Fruit fly (Drosophila melanogaster) whole organism, wandering third instar larva: Measurements from ENCODE around the gene CG32320.

Source experiments
- Abd-B ChIP-seq: fragments of >200 bp; optimal IDR thresholded peaks from 2 replicates; lab custom pipeline; 2017; ENCODE audit warnings: missing biosample characterization, missing genetic modification characterization
- CG32264 ChIP-seq: fragments of 200-800 bp; sonication (Bioruptor generic); optimal IDR thresholded peaks from 2 replicates; lab custom pipeline; 2016; ENCODE audit warnings: missing biosample characterization, missing genetic modification characterization
- HLH106 ChIP-seq: fragments of 200-800 bp; optimal IDR thresholded peaks from 3 replicates; lab custom pipeline; 2019; ENCODE audit warnings: missing biosample characterization, mild to moderate bottlenecking, missing genetic modification characterization, moderate library complexity
- Hnf4 ChIP-seq: fragments of 200-800 bp; sonication (Bioruptor generic); optimal IDR thresholded peaks from 2 replicates; lab custom pipeline; 2016; ENCODE audit warnings: missing biosample characterization, mild to moderate bottlenecking, missing genetic modification characterization
- Hr78 ChIP-seq: fragments of >200 bp; optimal IDR thresholded peaks from 2 replicates; lab custom pipeline; 2017; ENCODE audit warnings: missing biosample characterization, missing genetic modification characterization
- Mio ChIP-seq: sonication (Bioruptor generic); optimal IDR thresholded peaks from 2 replicates; lab custom pipeline; 2016; ENCODE audit warnings: missing biosample characterization, missing genetic modification characterization
- Myc ChIP-seq: fragments of >200 bp; optimal IDR thresholded peaks from 2 replicates; lab custom pipeline; 2017
- N ChIP-seq: fragments of >200 bp; optimal IDR thresholded peaks from 2 replicates; lab custom pipeline; 2018; ENCODE audit warnings: missing biosample characterization, missing external identifiers, missing genetic modification characterization
- OdsH ChIP-seq: fragments of 200-800 bp; sonication (Bioruptor generic); optimal IDR thresholded peaks from 2 replicates; lab custom pipeline; 2016; ENCODE audit warnings: missing biosample characterization, mild to moderate bottlenecking, missing genetic modification characterization
- Rel ChIP-seq, 2 experiments: fragments of 200-800 bp; sonication (Bioruptor generic) in 1 of 2; optimal IDR thresholded peaks; 2 replicates in 1 of 2; 3 replicates in 1 of 2; lab custom pipeline; 2016 to 2019; ENCODE audit warnings: mild to moderate bottlenecking in 2 of 2, missing biosample characterization in 2 of 2, missing genetic modification characterization in 2 of 2, moderate library complexity in 1 of 2
- Sp1 ChIP-seq: fragments of 200-800 bp; sonication (Bioruptor generic); optimal IDR thresholded peaks from 3 replicates; lab custom pipeline; 2019; ENCODE audit warnings: missing biosample characterization, mild to moderate bottlenecking, missing genetic modification characterization, moderate library complexity
- Vsx2 ChIP-seq: fragments of 200-300, 225-300 bp; sonication (Bioruptor generic); optimal IDR thresholded peaks from 2 replicates; lab custom pipeline; 2018; ENCODE audit warnings: missing biosample characterization, missing genetic modification characterization; ENCODE audit not compliant: partially characterized antibody
- br ChIP-seq: fragments of 200-800 bp; sonication (Bioruptor generic); optimal IDR thresholded peaks from 2 replicates; lab custom pipeline; 2016; ENCODE audit warnings: missing biosample characterization, missing genetic modification characterization
- brk ChIP-seq: fragments of 200-800 bp; sonication (Bioruptor generic); optimal IDR thresholded peaks from 2 replicates; lab custom pipeline; 2016; ENCODE audit warnings: missing biosample characterization, mild to moderate bottlenecking, missing genetic modification characterization
- dmrt93B ChIP-seq: fragments of 200-800 bp; sonication (Bioruptor generic); optimal IDR thresholded peaks from 2 replicates; lab custom pipeline; 2018; ENCODE audit warnings: missing biosample characterization, mild to moderate bottlenecking, missing genetic modification characterization
- dsf ChIP-seq: sonication (Bioruptor generic); optimal IDR thresholded peaks from 2 replicates; lab custom pipeline; 2016; ENCODE audit warnings: missing biosample characterization, missing genetic modification characterization, borderline replicate concordance
- ey ChIP-seq: fragments of 200-800 bp; sonication (Bioruptor generic); optimal IDR thresholded peaks from 2 replicates; lab custom pipeline; 2016; ENCODE audit warnings: missing biosample characterization, missing genetic modification characterization
- foxo ChIP-seq, 2 experiments: fragments of 200-800 bp; sonication (Bioruptor generic); optimal IDR thresholded peaks; 2 replicates in 1 of 2; 3 replicates in 1 of 2; lab custom pipeline; 2016 to 2017; ENCODE audit warnings: missing biosample characterization in 2 of 2, missing genetic modification characterization in 2 of 2
- fru ChIP-seq: fragments of 200-800 bp; sonication (Bioruptor generic); optimal IDR thresholded peaks from 3 replicates; lab custom pipeline; 2016; ENCODE audit warnings: missing biosample characterization, mild to moderate bottlenecking, missing genetic modification characterization
- h ChIP-seq: fragments of 200-800 bp; sonication (Bioruptor generic); optimal IDR thresholded peaks from 3 replicates; lab custom pipeline; 2016; ENCODE audit warnings: missing biosample characterization, mild to moderate bottlenecking, missing genetic modification characterization
- jim ChIP-seq: fragments of 175-275, 200-325 bp; sonication (Bioruptor generic); optimal IDR thresholded peaks from 2 replicates; lab custom pipeline; 2016; ENCODE audit warnings: missing biosample characterization, mild to moderate bottlenecking, missing genetic modification characterization
- lola ChIP-seq: fragments of >200 bp; optimal IDR thresholded peaks from 2 replicates; lab custom pipeline; 2017; ENCODE audit warnings: missing biosample characterization, missing genetic modification characterization
- pan ChIP-seq: fragments of >200 bp; optimal IDR thresholded peaks from 2 replicates; lab custom pipeline; 2017
- psq ChIP-seq: fragments of 200-800 bp; sonication (Bioruptor generic); optimal IDR thresholded peaks from 3 replicates; lab custom pipeline; 2017; ENCODE audit warnings: missing biosample characterization, mild to moderate bottlenecking, missing genetic modification characterization, moderate library complexity
- rgr ChIP-seq: fragments of 200-800 bp; sonication (Bioruptor generic); optimal IDR thresholded peaks from 3 replicates; lab custom pipeline; 2016; ENCODE audit warnings: missing biosample characterization, mild to moderate bottlenecking, missing genetic modification characterization
- sv ChIP-seq: fragments of 200-800 bp; sonication (Bioruptor generic); optimal IDR thresholded peaks from 3 replicates; lab custom pipeline; 2016; ENCODE audit warnings: missing biosample characterization, missing genetic modification characterization
- tai ChIP-seq: sonication (Bioruptor generic); optimal IDR thresholded peaks from 2 replicates; lab custom pipeline; 2016; ENCODE audit warnings: missing biosample characterization, missing genetic modification characterization
- usp ChIP-seq: fragments of >200 bp; optimal IDR thresholded peaks from 2 replicates; lab custom pipeline; 2017; ENCODE audit warnings: missing biosample characterization, missing genetic modification characterization
- woc ChIP-seq: sonication (Bioruptor generic); optimal IDR thresholded peaks from 2 replicates; lab custom pipeline; 2016; ENCODE audit warnings: missing biosample characterization, mild to moderate bottlenecking, missing genetic modification characterization

Gene CG32320

DNA sequence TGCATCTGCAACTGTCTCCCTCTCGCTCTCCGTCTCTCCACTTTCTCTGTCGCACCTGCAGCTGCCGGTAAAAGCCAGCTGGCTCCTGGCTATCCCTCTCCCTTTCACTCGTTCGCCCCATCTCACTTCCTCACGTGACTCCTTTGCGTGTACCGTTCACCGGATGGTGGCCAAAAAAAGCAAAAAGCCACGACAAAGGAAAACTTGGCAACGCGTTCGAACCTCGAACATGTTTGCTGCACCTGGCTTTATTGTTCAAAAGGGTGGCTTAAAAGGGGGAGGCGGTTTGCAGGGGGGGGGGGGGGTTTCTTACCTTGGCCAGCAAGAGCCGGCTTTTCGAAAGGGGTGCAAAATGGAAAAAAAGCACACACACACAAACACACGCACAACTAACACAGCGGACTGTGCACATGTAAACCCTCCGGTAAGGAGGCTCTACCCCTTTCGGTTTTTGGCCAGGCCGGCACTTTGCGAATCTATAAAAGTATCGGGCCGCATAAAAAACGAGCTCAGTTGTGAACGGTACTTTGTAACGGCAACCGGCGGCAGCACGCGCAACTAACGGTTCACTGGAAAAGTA lies 28.2 kb upstream of the CG32320 start, which contains the start of gene ru:
ru (plus strand) TSS at position 530 of the 580 bp plus-strand sequence.
- TF ChIP-seq Rel (GFP tag; optimal IDR thresholded peaks at IDR 0.05; lab: Kevin White, UChicago) (no peak), Rel (tag; optimal IDR thresholded peaks at IDR 0.05; lab: Kevin White, UChicago) (no peak), dmrt93B (GFP tag; lab: Kevin White, UChicago) (no peak), ey (GFP tag; lab: Kevin White, UChicago) (no peak), pan (lab: Kevin White, UChicago) (no peak), psq (GFP tag; lab: Kevin White, UChicago) (no peak), Mio (no peak), tai (no peak), Sp1 (GFP tag; lab: Kevin White, UChicago) (no peak), lola (no peak), brk (no peak), usp (GFP tag; lab: Kevin White, UChicago) (no peak), HLH106 (tag; lab: Kevin White, UChicago) (no peak), Abd-B (GFP tag; lab: Kevin White, UChicago) (no peak), CG32264 (GFP tag; lab: Kevin White, UChicago) (no peak), jim (no peak), sv (GFP tag; lab: Kevin White, UChicago) (no peak), br (GFP tag; lab: Kevin White, UChicago) (no peak)

DNA sequence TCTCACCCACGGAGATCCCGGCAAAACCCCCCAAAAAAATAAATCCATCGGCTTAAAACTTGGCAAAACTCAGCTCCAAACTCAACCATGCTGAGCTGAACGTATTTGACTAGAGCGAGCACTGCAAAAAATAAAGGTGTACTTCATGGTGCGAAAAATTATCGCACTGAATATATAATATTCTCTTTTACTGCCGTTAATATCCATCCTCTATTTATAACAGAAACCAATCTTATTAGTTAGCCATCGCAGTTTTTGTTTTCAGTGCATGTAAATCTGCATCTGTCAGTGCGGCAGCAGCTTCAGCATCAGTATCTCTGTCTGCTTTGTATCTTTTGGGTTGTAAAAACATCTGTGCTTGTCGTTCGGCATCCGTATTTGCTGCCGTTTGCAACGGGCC lies 27.4 kb upstream of the CG32320 start:
- no peak for TF ChIP-seq Hr78
- peak in 1 of 2 experiments; percentile 21 for TF ChIP-seq foxo (GFP tag; optimal IDR thresholded peaks at IDR 0.05; lab: Kevin White, UChicago)
- no peak for TF ChIP-seq N
- TF ChIP-seq fru (GFP tag; lab: Kevin White, UChicago), result peak; percentile 11
- peak; percentile 1 for TF ChIP-seq sv (GFP tag; lab: Kevin White, UChicago)
- TF ChIP-seq h (GFP tag; lab: Kevin White, UChicago), result peak; percentile 13
- TF ChIP-seq Vsx2 (GFP tag; lab: Kevin White, UChicago), result no peak
- peak; percentile 14 for TF ChIP-seq ey (GFP tag; lab: Kevin White, UChicago)
- no peak for TF ChIP-seq usp (GFP tag; lab: Kevin White, UChicago)
- no peak for TF ChIP-seq lola
- no peak for TF ChIP-seq dsf (GFP tag; lab: Kevin White, UChicago)
- peak; percentile 10 for TF ChIP-seq rgr
- no peak for TF ChIP-seq woc

DNA sequence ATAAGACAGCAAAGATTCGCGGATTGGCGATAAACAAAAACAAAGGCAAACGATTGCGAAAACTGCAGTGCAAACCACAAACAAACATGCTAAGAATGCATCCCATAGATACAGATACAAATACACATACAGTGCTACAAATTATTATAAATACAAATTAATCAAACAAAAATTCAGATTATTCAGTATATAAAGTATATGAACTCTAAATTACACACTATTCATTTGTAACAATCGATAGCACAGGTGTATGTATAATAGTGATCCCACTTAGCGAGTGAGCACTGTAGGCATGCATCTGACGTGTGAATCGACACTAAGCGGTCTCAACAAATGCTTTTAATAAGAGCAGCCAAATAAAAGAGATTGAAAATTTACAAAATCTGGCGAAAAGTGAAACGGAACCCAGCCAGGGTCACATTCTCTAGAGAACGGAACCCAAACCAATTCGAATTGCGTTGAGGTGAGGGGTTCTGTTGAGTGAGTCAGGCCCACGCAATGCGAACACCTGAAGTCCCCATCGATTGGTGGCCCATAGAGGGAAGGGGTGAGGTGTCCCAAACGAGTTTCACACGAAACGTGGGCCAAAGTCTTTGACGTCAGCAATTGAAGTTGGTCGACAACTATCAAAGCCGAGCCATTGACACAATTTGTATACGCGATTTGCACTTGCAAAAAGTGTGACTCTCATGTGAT lies 23.8 kb upstream of the CG32320 start:
- TF ChIP-seq OdsH (peak; percentile 63), Hnf4 (GFP tag; lab: Kevin White, UChicago) (peak; percentile 5), ey (GFP tag; lab: Kevin White, UChicago) (peak; percentile 42), fru (GFP tag; lab: Kevin White, UChicago) (peak; percentile 37), rgr (peak; percentile 58), Myc (lab: Kevin White, UChicago) (no peak), woc (peak; percentile 19), HLH106 (tag; lab: Kevin White, UChicago) (peak; percentile 68), psq (GFP tag; lab: Kevin White, UChicago) (peak; percentile 80), foxo (GFP tag; optimal IDR thresholded peaks at IDR 0.05; lab: Kevin White, UChicago) (peak in 1 of 2 experiments; percentile 55), Rel (GFP tag; optimal IDR thresholded peaks at IDR 0.05; lab: Kevin White, UChicago) (no peak), Rel (tag; optimal IDR thresholded peaks at IDR 0.05; lab: Kevin White, UChicago) (no peak), Sp1 (GFP tag; lab: Kevin White, UChicago) (peak; percentile 47), N (no peak), Abd-B (GFP tag; lab: Kevin White, UChicago) (no peak), brk (no peak), h (GFP tag; lab: Kevin White, UChicago) (peak; percentile 70)

DNA sequence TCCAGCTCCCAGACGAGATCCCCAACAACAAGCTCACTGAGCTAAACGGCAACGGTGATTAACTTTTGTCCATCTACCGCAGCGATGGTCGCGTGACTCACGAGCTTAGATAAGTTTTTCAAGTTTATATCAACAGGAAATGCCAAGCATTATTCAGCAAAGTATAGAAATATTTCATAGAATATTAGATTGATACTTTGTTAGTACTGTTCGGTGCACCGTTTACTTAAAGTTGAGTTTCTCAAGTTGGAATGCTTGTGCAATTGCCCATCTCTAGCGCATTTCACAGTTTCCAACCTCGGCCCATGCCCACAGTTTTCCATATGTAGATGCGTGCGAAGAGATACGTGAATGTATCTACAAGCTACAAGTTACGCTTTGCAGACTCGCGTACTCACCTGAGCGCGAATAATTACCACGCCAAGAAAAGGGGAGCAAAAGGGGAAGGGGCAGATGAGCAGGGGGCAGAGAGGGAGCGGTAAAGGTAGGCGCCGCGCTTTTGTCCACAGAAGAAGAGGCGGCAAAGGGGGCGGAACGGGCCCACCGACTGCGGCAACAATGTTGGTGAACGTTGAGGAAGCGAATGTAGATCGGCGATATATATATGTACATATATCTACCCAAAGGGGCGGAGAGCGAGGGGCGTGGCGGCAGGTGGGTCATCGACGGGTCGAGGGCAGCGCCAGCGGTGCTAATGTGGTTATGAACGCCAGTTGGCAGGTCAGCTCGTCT lies 22.2 kb upstream of the CG32320 start:
- peak; percentile 1 for TF ChIP-seq sv (GFP tag; lab: Kevin White, UChicago)
- no peak for TF ChIP-seq HLH106 (tag; lab: Kevin White, UChicago)
- TF ChIP-seq h (GFP tag; lab: Kevin White, UChicago), result peak; percentile 15
- TF ChIP-seq, all 38 proteins: peak for 2
